Fruit fly (Drosophila melanogaster): Measurements from ENCODE around the gene sim.

- no peak for TF ChIP-seq psq (optimal IDR thresholded peaks at IDR 0.05)
- TF ChIP-seq insv (optimal IDR thresholded peaks at IDR 0.05): no peak
Measured at dm6 chr3R:13056553-13056952, 1.0 kb upstream of the sim start.
